Worm (Caenorhabditis elegans) whole organism, mixed stage, embryonic: ENCODE measurements around the gene gldi-2.

Experiments
- M03D4.4 ChIP-seq: sonication (generic microtip); optimal IDR thresholded peaks from 2 replicates; lab custom pipeline; 2017; ENCODE audit warnings: mild to moderate bottlenecking, missing genetic modification characterization, missing compliant biosample characterization
- bed-3 ChIP-seq: fragments of 200-800 bp; sonication (Bioruptor generic); optimal IDR thresholded peaks from 3 replicates; lab custom pipeline; 2018; ENCODE audit warnings: mild to moderate bottlenecking, missing genetic modification characterization, moderate library complexity, missing compliant biosample characterization
- ceh-43 ChIP-seq: fragments of 200-800 bp; sonication (Bioruptor generic); optimal IDR thresholded peaks from 2 replicates; lab custom pipeline; 2018; ENCODE audit warnings: mild to moderate bottlenecking, missing genetic modification characterization, moderate library complexity, missing compliant biosample characterization
- ceh-83 ChIP-seq: fragments of 200-800 bp; sonication (Bioruptor generic); optimal IDR thresholded peaks from 2 replicates; lab custom pipeline; 2018; ENCODE audit warnings: mild to moderate bottlenecking, missing genetic modification characterization, missing compliant biosample characterization
- ces-1 ChIP-seq: fragments of 150-350 bp; optimal IDR thresholded peaks from 2 replicates; lab custom pipeline; 2014; ENCODE audit warnings: missing biosample characterization, missing genetic modification reagents, missing genetic modification characterization
- elt-1 ChIP-seq: sonication (generic microtip); optimal IDR thresholded peaks from 2 replicates; lab custom pipeline; 2017; ENCODE audit warnings: missing genetic modification characterization, mild to moderate bottlenecking, missing compliant biosample characterization, antibody characterized with exemption, moderate library complexity, borderline replicate concordance; ENCODE audit not compliant: insufficient read depth
- elt-3 ChIP-seq: fragments of 150-350 bp; optimal IDR thresholded peaks from 2 replicates; lab custom pipeline; 2014; ENCODE audit warnings: missing biosample characterization, missing genetic modification characterization
- flh-1 ChIP-seq: fragments of 200-800 bp; sonication (Bioruptor generic); optimal IDR thresholded peaks from 2 replicates; lab custom pipeline; 2018; ENCODE audit warnings: mild to moderate bottlenecking, missing genetic modification characterization, moderate library complexity, missing compliant biosample characterization
- hlh-1 ChIP-seq: fragments of 150-350 bp; optimal IDR thresholded peaks from 2 replicates; lab custom pipeline; 2014; ENCODE audit warnings: missing biosample characterization, missing genetic modification reagents, missing genetic modification characterization
- lin-13 ChIP-seq: fragments of 150-350 bp; optimal IDR thresholded peaks from 2 replicates; lab custom pipeline; 2014; ENCODE audit warnings: missing biosample characterization, missing genetic modification characterization
- lin-32 ChIP-seq: fragments of 200-800 bp; sonication (Bioruptor generic); optimal IDR thresholded peaks from 2 replicates; lab custom pipeline; 2018; ENCODE audit warnings: mild to moderate bottlenecking, missing genetic modification characterization, missing compliant biosample characterization
- lsy-2 ChIP-seq: fragments of 150-350 bp; optimal IDR thresholded peaks from 2 replicates; lab custom pipeline; 2014; ENCODE audit warnings: missing biosample characterization, missing genetic modification characterization
- mab-5 ChIP-seq: fragments of 150-350 bp; optimal IDR thresholded peaks from 2 replicates; lab custom pipeline; 2014; ENCODE audit warnings: missing biosample characterization, missing genetic modification characterization
- mep-1 ChIP-seq: fragments of 150-350 bp; optimal IDR thresholded peaks from 2 replicates; lab custom pipeline; 2017; ENCODE audit warnings: missing biosample characterization, missing genetic modification reagents, missing genetic modification characterization, inconsistent platforms
- mls-2 ChIP-seq: sonication (generic microtip); optimal IDR thresholded peaks from 2 replicates; lab custom pipeline; 2016; ENCODE audit warnings: mild to moderate bottlenecking, missing genetic modification characterization, moderate library complexity, missing compliant biosample characterization
- nhr-2 ChIP-seq: fragments of 150-350 bp; optimal IDR thresholded peaks from 2 replicates; lab custom pipeline; 2014; ENCODE audit warnings: missing biosample characterization, missing genetic modification characterization
- nhr-237 ChIP-seq: fragments of 150-350 bp; optimal IDR thresholded peaks from 2 replicates; lab custom pipeline; 2014; ENCODE audit warnings: missing biosample characterization, missing genetic modification characterization
- nhr-28 ChIP-seq: fragments of 150-350 bp; optimal IDR thresholded peaks from 2 replicates; lab custom pipeline; 2014; ENCODE audit warnings: missing biosample characterization, missing genetic modification characterization
- nhr-76 ChIP-seq: sonication (generic microtip); optimal IDR thresholded peaks from 2 replicates; lab custom pipeline; 2017; ENCODE audit warnings: missing biosample characterization, missing genetic modification characterization
- pha-4 ChIP-seq: fragments of 150-350 bp; optimal IDR thresholded peaks from 2 replicates; lab custom pipeline; 2018; ENCODE audit warnings: missing biosample characterization, missing genetic modification reagents, missing genetic modification characterization
- sem-2 ChIP-seq: fragments of 200-800 bp; sonication (Bioruptor generic); optimal IDR thresholded peaks from 2 replicates; lab custom pipeline; 2018; ENCODE audit warnings: mild to moderate bottlenecking, missing genetic modification characterization, missing compliant biosample characterization
- snpc-4 ChIP-seq: fragments of 150-350 bp; optimal IDR thresholded peaks from 2 replicates; lab custom pipeline; 2014; ENCODE audit warnings: missing biosample characterization, missing genetic modification characterization
- sptf-1 ChIP-seq: sonication (generic microtip); optimal IDR thresholded peaks from 2 replicates; lab custom pipeline; 2017; ENCODE audit warnings: mild to moderate bottlenecking, missing genetic modification characterization, moderate library complexity, missing compliant biosample characterization
- tbx-8 ChIP-seq: fragments of 200-800 bp; sonication (Bioruptor generic); optimal IDR thresholded peaks from 2 replicates; lab custom pipeline; 2018; ENCODE audit warnings: mild to moderate bottlenecking, missing genetic modification characterization, moderate library complexity, missing compliant biosample characterization
- unc-120 ChIP-seq: sonication (generic microtip); optimal IDR thresholded peaks from 2 replicates; lab custom pipeline; 2017; ENCODE audit warnings: missing genetic modification characterization, missing compliant biosample characterization; ENCODE audit not compliant: poor library complexity, severe bottlenecking
- unc-39 ChIP-seq: fragments of 150-350 bp; optimal IDR thresholded peaks from 2 replicates; lab custom pipeline; 2014; ENCODE audit warnings: missing biosample characterization, missing genetic modification characterization
- unc-62 ChIP-seq: fragments of 150-350 bp; optimal IDR thresholded peaks from 2 replicates; lab custom pipeline; 2014; ENCODE audit warnings: missing biosample characterization, missing genetic modification reagents, missing genetic modification characterization
- zip-8 ChIP-seq: fragments of 150-350 bp; optimal IDR thresholded peaks from 2 replicates; lab custom pipeline; 2014; ENCODE audit warnings: missing biosample characterization, missing genetic modification characterization
- ztf-11 ChIP-seq: fragments of 150-350 bp; optimal IDR thresholded peaks from 2 replicates; lab custom pipeline; 2014; ENCODE audit warnings: missing biosample characterization, missing genetic modification characterization

Gene gldi-2

DNA sequence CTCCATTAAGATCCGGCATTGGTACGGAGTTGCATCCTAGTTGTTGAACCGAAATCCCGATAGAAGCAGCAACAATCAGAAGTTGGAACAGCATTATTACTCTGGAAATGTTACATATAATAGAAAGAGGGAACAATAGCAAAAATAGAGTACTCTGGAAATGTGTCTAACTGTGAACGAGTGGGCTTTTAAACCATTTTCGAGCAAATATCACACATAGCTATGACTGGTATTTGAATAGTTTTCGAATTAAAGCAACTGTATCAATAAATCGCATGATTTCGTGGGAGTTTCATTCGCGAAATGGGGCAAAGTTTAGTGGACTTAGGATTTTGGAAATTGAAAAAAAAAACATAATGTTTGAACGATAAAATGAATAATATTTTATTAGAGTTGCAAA is 33.8 kb upstream of the gldi-2 start, which contains the start of gene F41G3.10:
TSS of gene F41G3.10 (minus strand) at position 101 of the 400 bp plus-strand sequence.
- TF ChIP-seq nhr-76 (tag; lab: Kevin White, UChicago) = no peak
- no peak for TF ChIP-seq mep-1 (tag; lab: Kevin White, UChicago)
- TF ChIP-seq ces-1 (GFP tag; lab: Kevin White, UChicago) = no peak
- no peak for TF ChIP-seq zip-8
- no peak for TF ChIP-seq unc-39 (tag; lab: Kevin White, UChicago)
- TF ChIP-seq elt-3 (tag; lab: Kevin White, UChicago) = no peak
- TF ChIP-seq mls-2 (tag; lab: Kevin White, UChicago) = no peak
- TF ChIP-seq lin-13 (tag; lab: Kevin White, UChicago) = no peak
- TF ChIP-seq bed-3 (GFP tag; lab: Kevin White, UChicago) = no peak
- no peak for TF ChIP-seq hlh-1 (tag; lab: Kevin White, UChicago)
- no peak for TF ChIP-seq pha-4 (tag; lab: Kevin White, UChicago)
- no peak for TF ChIP-seq tbx-8 (GFP tag; lab: Kevin White, UChicago)
- no peak for TF ChIP-seq sptf-1 (tag; lab: Kevin White, UChicago)
- no peak for TF ChIP-seq ceh-43 (GFP tag; lab: Kevin White, UChicago)
- TF ChIP-seq lin-32 (GFP tag; lab: Kevin White, UChicago) = no peak
- TF ChIP-seq elt-1 (tag; lab: Kevin White, UChicago) = no peak
- TF ChIP-seq flh-1 (GFP tag; lab: Kevin White, UChicago) = no peak

DNA sequence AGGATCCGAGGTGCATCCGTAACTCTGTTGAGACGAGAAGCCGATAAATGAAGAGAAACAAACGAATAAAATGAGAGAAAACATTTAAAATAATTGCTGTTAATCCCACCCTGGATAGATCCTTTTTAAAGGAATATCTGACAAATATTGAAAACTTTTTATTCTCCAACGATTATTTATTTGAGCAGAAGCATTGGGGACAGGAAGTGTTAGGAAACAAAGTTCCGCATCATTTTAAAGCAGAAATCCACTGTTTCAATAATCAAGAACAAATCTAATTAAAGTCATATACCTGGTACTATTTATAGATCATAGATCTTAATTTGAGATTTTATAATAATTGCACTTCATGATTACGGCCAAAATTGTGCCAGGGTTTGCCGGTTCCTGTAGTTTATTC is 32.3 kb upstream of the gldi-2 start, which contains the start of gene F41G3.20:
TSS of gene F41G3.20 (minus strand) at position 101 of the 400 bp plus-strand sequence.
- no peak for TF ChIP-seq nhr-237 (tag; lab: Kevin White, UChicago)
- no peak for TF ChIP-seq lsy-2
- no peak for TF ChIP-seq mab-5
- no peak for TF ChIP-seq mls-2 (tag; lab: Kevin White, UChicago)
- TF ChIP-seq ceh-83 (GFP tag; lab: Kevin White, UChicago) = no peak
- no peak for TF ChIP-seq nhr-28 (tag; lab: Kevin White, UChicago)
- TF ChIP-seq elt-3 (tag; lab: Kevin White, UChicago) = no peak
- TF ChIP-seq nhr-2 (tag; lab: Kevin White, UChicago) = no peak
- TF ChIP-seq sem-2 (GFP tag; lab: Kevin White, UChicago) = no peak
- no peak for TF ChIP-seq M03D4.4 (tag; lab: Kevin White, UChicago)
- TF ChIP-seq unc-62 (GFP tag; lab: Kevin White, UChicago) = no peak
- no peak for TF ChIP-seq unc-120 (tag; lab: Kevin White, UChicago)
- TF ChIP-seq mep-1 (tag; lab: Kevin White, UChicago) = no peak
- TF ChIP-seq lin-32 (GFP tag; lab: Kevin White, UChicago) = no peak
- no peak for TF ChIP-seq hlh-1 (tag; lab: Kevin White, UChicago)
- no peak for TF ChIP-seq ztf-11 (tag; lab: Kevin White, UChicago)

DNA sequence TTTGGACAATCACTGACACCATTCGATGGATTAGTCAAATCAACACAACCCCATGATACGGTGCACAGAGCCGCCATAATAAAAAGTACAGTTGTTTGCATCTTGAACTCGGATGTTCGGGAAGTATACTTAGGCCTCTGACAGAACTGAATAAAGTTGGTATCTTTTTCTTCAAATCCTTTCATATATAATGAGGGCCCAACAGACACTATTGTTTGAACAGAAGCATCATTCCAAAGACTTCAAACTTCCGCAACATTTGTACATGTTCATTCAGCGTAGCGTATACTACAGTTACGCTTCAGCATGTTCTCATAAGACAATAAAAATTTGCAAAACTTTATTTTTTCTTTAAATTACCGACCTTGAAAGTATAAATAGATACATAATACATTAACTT is 31.2 kb upstream of the gldi-2 start, which contains the start of gene F41G3.19:
TSS of gene F41G3.19 (minus strand) at position 101 of the 400 bp plus-strand sequence.
- TF ChIP-seq nhr-237 (tag; lab: Kevin White, UChicago) = no peak
- TF ChIP-seq sptf-1 (tag; lab: Kevin White, UChicago) = no peak
- TF ChIP-seq mls-2 (tag; lab: Kevin White, UChicago) = no peak
- TF ChIP-seq, all 35 proteins: peak for 0

DNA sequence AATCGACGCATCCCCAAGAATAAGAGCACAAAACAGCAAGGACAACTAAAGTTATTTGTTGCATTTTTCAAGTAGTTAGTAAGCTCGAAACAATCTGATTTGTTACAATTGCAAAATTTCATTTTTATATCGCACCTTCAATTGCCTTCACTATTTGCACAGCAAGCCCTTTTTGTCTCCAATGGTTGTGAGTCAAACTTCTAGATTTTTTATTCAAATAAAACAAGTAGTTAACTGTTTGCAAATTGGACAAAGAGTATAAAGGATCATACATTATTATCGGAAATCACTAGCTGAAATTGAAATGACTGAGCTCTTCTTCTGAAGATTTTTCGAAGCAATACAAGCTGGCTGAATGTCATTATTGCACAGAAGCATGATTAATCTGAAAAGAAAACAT is 30.4 kb upstream of the gldi-2 start, which contains the start of gene F41G3.21:
TSS of gene F41G3.21 (minus strand) at position 101 of the 400 bp plus-strand sequence.
- TF ChIP-seq nhr-28 (tag; lab: Kevin White, UChicago) (no peak), zip-8 (no peak), mab-5 (no peak)

DNA sequence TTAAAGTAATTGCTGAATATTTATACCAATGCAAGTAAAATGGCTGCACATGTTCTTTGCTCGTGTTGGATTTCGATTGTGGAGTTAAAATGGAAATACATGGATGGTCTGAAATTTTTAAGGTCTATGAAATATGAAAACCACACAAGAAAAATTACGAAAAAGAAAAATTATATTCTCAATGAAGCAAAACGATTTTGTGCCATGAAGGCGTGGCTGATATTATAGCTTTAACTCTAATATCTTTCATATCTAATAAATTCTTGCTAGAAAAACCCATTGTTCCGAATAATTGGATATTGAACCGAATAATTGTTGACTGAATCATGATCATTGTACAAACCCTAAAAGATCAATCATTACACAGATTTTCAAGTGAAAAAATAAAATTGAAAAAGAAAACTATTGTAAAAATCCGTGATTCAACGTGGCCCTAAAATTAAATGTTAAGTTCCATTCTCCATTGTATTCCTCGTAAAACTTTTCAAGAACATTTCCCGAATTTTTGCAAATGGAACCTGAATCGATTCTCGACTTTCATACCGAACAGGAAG is 28.5 kb upstream of the gldi-2 start, which contains the start of the genes srx-95 and fis-1:
TSS of gene srx-95 (minus strand) at position 101 of the 554 bp plus-strand sequence.
TSS of gene fis-1 (plus strand) at position 504 of the 554 bp plus-strand sequence.
- no peak for TF ChIP-seq snpc-4 (tag; lab: Kevin White, UChicago)
